Fruit fly (Drosophila melanogaster) whole organism, embryonic: ENCODE results near the gene Atx2.

Source experiments
- Blimp-1 ChIP-seq: fragments of 200-800 bp; sonication (Bioruptor generic); optimal IDR thresholded peaks from 3 replicates; lab custom pipeline; 2018; ENCODE audit warnings: missing biosample characterization, missing genetic modification characterization, mild to moderate bottlenecking, moderate library complexity, missing genetic modification reagents
- CG10147 ChIP-seq: fragments of 200-800 bp; sonication (Bioruptor generic); optimal IDR thresholded peaks from 2 replicates; lab custom pipeline; 2019; ENCODE audit warnings: missing biosample characterization, mild to moderate bottlenecking, missing genetic modification characterization, moderate library complexity
- CG11560 ChIP-seq: fragments of 200-800 bp; sonication (Bioruptor generic); IDR thresholded peaks from 3 replicates; pipeline ENCODE4 v1.3.6; 2022; ENCODE audit warnings: missing biosample characterization, missing genetic modification characterization
- CG12391 ChIP-seq: fragments of 200-800 bp; sonication (Bioruptor generic); optimal IDR thresholded peaks from 3 replicates; lab custom pipeline; 2018; ENCODE audit warnings: missing biosample characterization, mild to moderate bottlenecking, missing genetic modification characterization, moderate library complexity
- CG14014 ChIP-seq: fragments of 200-800 bp; sonication (Bioruptor generic); IDR thresholded peaks from 2 replicates; pipeline ENCODE4 v1.3.6; 2022; ENCODE audit warnings: missing biosample characterization, missing genetic modification characterization
- CG14441 ChIP-seq: fragments of 200-800 bp; sonication (Bioruptor generic); IDR thresholded peaks from 2 replicates; pipeline ENCODE4 v1.3.6; 2022; ENCODE audit warnings: missing biosample characterization, missing genetic modification characterization
- CG15479 ChIP-seq: fragments of 200-800 bp; sonication (Bioruptor generic); optimal IDR thresholded peaks from 3 replicates; lab custom pipeline; 2019; ENCODE audit warnings: missing biosample characterization, mild to moderate bottlenecking, missing genetic modification characterization, moderate library complexity
- CG15696 ChIP-seq: fragments of 200-800 bp; sonication (Bioruptor generic); optimal IDR thresholded peaks from 2 replicates; lab custom pipeline; 2019; ENCODE audit warnings: missing biosample characterization, mild to moderate bottlenecking, missing genetic modification characterization, moderate library complexity
- CG17361 ChIP-seq: fragments of 200-800 bp; sonication (Bioruptor generic); IDR thresholded peaks from 3 replicates; pipeline ENCODE4 v1.3.6; 2022; ENCODE audit warnings: missing biosample characterization, missing genetic modification characterization
- CG18476 ChIP-seq: fragments of 200-800 bp; sonication (Bioruptor generic); optimal IDR thresholded peaks from 2 replicates; lab custom pipeline; 2016; ENCODE audit warnings: missing biosample characterization, mild to moderate bottlenecking, missing genetic modification characterization
- CG18764 ChIP-seq: fragments of 200-800 bp; sonication (Bioruptor generic); optimal IDR thresholded peaks from 3 replicates; lab custom pipeline; 2016; ENCODE audit warnings: missing biosample characterization, missing genetic modification characterization
- CG31365 ChIP-seq: fragments of 200-800 bp; sonication (Bioruptor generic); optimal IDR thresholded peaks from 2 replicates; lab custom pipeline; 2018; ENCODE audit warnings: missing biosample characterization, mild to moderate bottlenecking, missing genetic modification characterization
- CG3838 ChIP-seq: fragments of 200-800 bp; sonication (Bioruptor generic); optimal IDR thresholded peaks from 3 replicates; lab custom pipeline; 2016; ENCODE audit warnings: missing biosample characterization, missing genetic modification characterization
- CG4360 ChIP-seq: fragments of 200-800 bp; sonication (Bioruptor generic); IDR thresholded peaks from 2 replicates; pipeline ENCODE4 v1.3.6; 2022; ENCODE audit warnings: missing biosample characterization, missing genetic modification characterization
- CG6791 ChIP-seq: fragments of 200-800 bp; sonication (Bioruptor generic); IDR thresholded peaks from 3 replicates; pipeline ENCODE4 v1.3.6; 2022; ENCODE audit warnings: missing biosample characterization, missing genetic modification characterization; ENCODE audit not compliant: partially characterized antibody
- E2f1 ChIP-seq: fragments of 200-800 bp; sonication (Bioruptor generic); IDR thresholded peaks from 2 replicates; pipeline ENCODE4 v1.3.6; 2022; ENCODE audit warnings: missing biosample characterization, missing genetic modification characterization
- Ets97D ChIP-seq: fragments of 200-800 bp; sonication (Bioruptor generic); optimal IDR thresholded peaks from 3 replicates; lab custom pipeline; 2016; ENCODE audit warnings: missing biosample characterization, missing genetic modification characterization
- Fer2 ChIP-seq: fragments of 200-800 bp; sonication (Bioruptor generic); optimal IDR thresholded peaks from 2 replicates; lab custom pipeline; 2018; ENCODE audit warnings: missing biosample characterization, mild to moderate bottlenecking, missing genetic modification characterization, moderate library complexity
- Gug ChIP-seq: fragments of 200-800 bp; sonication (Bioruptor generic); IDR thresholded peaks from 4 replicates; pipeline ENCODE4 v1.3.6; 2022; ENCODE audit warnings: missing biosample characterization, missing genetic modification characterization
- HmgD ChIP-seq: fragments of 200-800 bp; sonication (Bioruptor generic); optimal IDR thresholded peaks from 3 replicates; lab custom pipeline; 2016; ENCODE audit warnings: missing biosample characterization, missing genetic modification characterization
- Hmx ChIP-seq: fragments of 200-800 bp; sonication (Bioruptor generic); optimal IDR thresholded peaks from 2 replicates; lab custom pipeline; 2016; ENCODE audit warnings: missing biosample characterization, missing genetic modification characterization
- Hsf ChIP-seq: fragments of 200-800 bp; sonication (Bioruptor generic); optimal IDR thresholded peaks from 3 replicates; lab custom pipeline; 2016; ENCODE audit warnings: missing biosample characterization, missing genetic modification characterization
- Lim3 ChIP-seq: fragments of 200-800 bp; sonication (Bioruptor generic); IDR thresholded peaks from 2 replicates; pipeline ENCODE4 v1.3.6; 2022; ENCODE audit warnings: missing biosample characterization, missing genetic modification characterization
- Max ChIP-seq: fragments of 200-800 bp; sonication (Bioruptor generic); optimal IDR thresholded peaks from 2 replicates; lab custom pipeline; 2016; ENCODE audit warnings: missing biosample characterization, mild to moderate bottlenecking, missing genetic modification characterization
- Med ChIP-seq: fragments of 200-800 bp; sonication (Bioruptor generic); peaks from one replicate; lab custom pipeline; 2016; ENCODE audit warnings: missing biosample characterization, missing genetic modification characterization, mild to moderate bottlenecking, inconsistent platforms, moderate library complexity
- PHDP ChIP-seq: fragments of 200-800 bp; sonication (Bioruptor generic); optimal IDR thresholded peaks from 3 replicates; lab custom pipeline; 2018; ENCODE audit warnings: missing biosample characterization, mild to moderate bottlenecking, missing genetic modification characterization, moderate library complexity
- Xbp1 ChIP-seq: fragments of 200-800 bp; sonication (Bioruptor generic); optimal IDR thresholded peaks from 3 replicates; lab custom pipeline; 2016; ENCODE audit warnings: missing biosample characterization, mild to moderate bottlenecking, missing genetic modification characterization
- amos ChIP-seq: fragments of 200-800 bp; sonication (Bioruptor generic); IDR thresholded peaks from 2 replicates; pipeline ENCODE4 v1.3.6; 2022; ENCODE audit warnings: missing biosample characterization, missing genetic modification characterization; ENCODE audit not compliant: partially characterized antibody
- bab2 ChIP-seq: fragments of 200-800 bp; sonication (Bioruptor generic); optimal IDR thresholded peaks from 2 replicates; lab custom pipeline; 2016; ENCODE audit warnings: missing biosample characterization, missing genetic modification characterization
- btn ChIP-seq: fragments of 200-800 bp; sonication (Bioruptor generic); optimal IDR thresholded peaks from 2 replicates; lab custom pipeline; 2016; ENCODE audit warnings: missing biosample characterization, missing genetic modification characterization
- crp ChIP-seq, 2 experiments: fragments of 200-800 bp; sonication (Bioruptor generic); optimal IDR thresholded peaks; 2 replicates in 1 of 2; 3 replicates in 1 of 2; lab custom pipeline; 2017; ENCODE audit warnings: missing biosample characterization in 2 of 2, missing genetic modification characterization in 2 of 2, mild to moderate bottlenecking in 1 of 2, moderate library complexity in 1 of 2
- fd3F ChIP-seq: fragments of 200-800 bp; sonication (Bioruptor generic); optimal IDR thresholded peaks from 2 replicates; lab custom pipeline; 2018; ENCODE audit warnings: missing biosample characterization, mild to moderate bottlenecking, missing genetic modification characterization, moderate library complexity
- ftz-f1 ChIP-seq: fragments of 200-800 bp; sonication (Bioruptor generic); optimal IDR thresholded peaks from 2 replicates; lab custom pipeline; 2016; ENCODE audit warnings: missing biosample characterization, missing genetic modification characterization
- gcm2 ChIP-seq: fragments of 200-800 bp; sonication (Bioruptor generic); optimal IDR thresholded peaks from 2 replicates; lab custom pipeline; 2016; ENCODE audit warnings: missing biosample characterization, missing genetic modification characterization
- hkb ChIP-seq, 2 experiments: fragments of 200-800 bp in 1 of 2; fragments of >200 bp in 1 of 2; sonication (Bioruptor generic) in 1 of 2; IDR thresholded peaks in 1 of 2; optimal IDR thresholded peaks in 1 of 2; 2 replicates each; pipeline versions ENCODE4 v1.3.6 to Lab custom; 2017 to 2022; ENCODE audit warnings: missing biosample characterization in 1 of 2, missing genetic modification characterization in 1 of 2
- lov ChIP-seq, 2 experiments: fragments of 200-800 bp in 1 of 2; fragments of >200 bp in 1 of 2; sonication (Bioruptor generic) in 1 of 2; IDR thresholded peaks in 1 of 2; optimal IDR thresholded peaks in 1 of 2; 2 replicates in 1 of 2; 3 replicates in 1 of 2; pipeline versions ENCODE4 v1.3.6 to Lab custom; 2017 to 2022; ENCODE audit warnings: missing biosample characterization in 1 of 2, missing genetic modification characterization in 1 of 2
- mam ChIP-seq: fragments of 200-800 bp; sonication (Bioruptor generic); optimal IDR thresholded peaks from 3 replicates; lab custom pipeline; 2016; ENCODE audit warnings: missing biosample characterization, missing genetic modification characterization
- nau ChIP-seq: fragments of 200-800 bp; sonication (Bioruptor generic); optimal IDR thresholded peaks from 3 replicates; lab custom pipeline; 2017; ENCODE audit warnings: missing biosample characterization, mild to moderate bottlenecking, missing genetic modification characterization, missing genetic modification reagents
- org-1 ChIP-seq: fragments of 200-800 bp; sonication (Bioruptor generic); optimal IDR thresholded peaks from 2 replicates; lab custom pipeline; 2017; ENCODE audit warnings: missing biosample characterization, missing genetic modification characterization
- p53 ChIP-seq: fragments of 200-800 bp; sonication (Bioruptor generic); optimal IDR thresholded peaks from 2 replicates; lab custom pipeline; 2016; ENCODE audit warnings: missing biosample characterization, missing genetic modification characterization
- pan ChIP-seq, 4 experiments: fragments of >200 bp in 3 of 4; fragments of 200-800 bp in 1 of 4; sonication (Bioruptor generic) in 1 of 4; optimal IDR thresholded peaks in 3 of 4; IDR thresholded peaks in 1 of 4; 2 replicates each; pipeline versions ENCODE4 v1.3.6 to Lab custom; 2017 to 2022; ENCODE audit warnings: missing biosample characterization in 2 of 4, missing genetic modification characterization in 2 of 4, mixed read lengths in 1 of 4
- salm ChIP-seq: fragments of 200-800 bp; sonication (Bioruptor generic); optimal IDR thresholded peaks from 2 replicates; lab custom pipeline; 2018; ENCODE audit warnings: missing biosample characterization, mild to moderate bottlenecking, missing genetic modification characterization
- sd ChIP-seq: fragments of 200-800 bp; sonication (Bioruptor generic); optimal IDR thresholded peaks from 3 replicates; lab custom pipeline; 2018; ENCODE audit warnings: missing biosample characterization, mild to moderate bottlenecking, missing genetic modification characterization, moderate library complexity
- seq ChIP-seq: fragments of 200-800 bp; sonication (Bioruptor generic); IDR thresholded peaks from 2 replicates; pipeline ENCODE4 v1.3.6; 2022; ENCODE audit warnings: missing biosample characterization, missing genetic modification characterization
- sqz ChIP-seq: fragments of 200-800 bp; sonication (Bioruptor generic); optimal IDR thresholded peaks from 3 replicates; lab custom pipeline; 2018; ENCODE audit warnings: missing biosample characterization, mild to moderate bottlenecking, missing genetic modification characterization
- sug ChIP-seq: fragments of 200-800 bp; optimal IDR thresholded peaks from 2 replicates; lab custom pipeline; 2019; ENCODE audit warnings: missing biosample characterization, mild to moderate bottlenecking, missing genetic modification characterization, moderate library complexity
- tin ChIP-seq: fragments of 200-800 bp; sonication (Bioruptor generic); optimal IDR thresholded peaks from 3 replicates; lab custom pipeline; 2016; ENCODE audit warnings: missing biosample characterization, missing genetic modification characterization
- twi ChIP-seq: fragments of 200-800 bp; optimal IDR thresholded peaks from 2 replicates; lab custom pipeline; 2019; ENCODE audit warnings: missing biosample characterization, mild to moderate bottlenecking, missing genetic modification characterization, moderate library complexity

Gene Atx2

dm6 chr3R:15418824-15419530, 10.8 kb downstream of the Atx2 start (continued):
- TF ChIP-seq Gug (GFP tag; lab: Robert Waterston, UW): 0 out of 4 replicates have a peak, but pooled peaks have one; percentile 2
- peak in 1 of 2 experiments; percentile 31 for TF ChIP-seq crp (GFP tag; optimal IDR thresholded peaks at IDR 0.05; lab: Kevin White, UChicago)
- no peak for TF ChIP-seq lov (optimal IDR thresholded peaks at IDR 0.05; lab: Kevin White, UChicago)
- TF ChIP-seq lov (GFP tag; IDR thresholded peaks at IDR 0.05; lab: Robert Waterston, UW): no peak
- TF ChIP-seq CG3838 (GFP tag; lab: Kevin White, UChicago): no peak
- no peak for TF ChIP-seq ftz-f1 (GFP tag; lab: Kevin White, UChicago)
- peak; percentile 32 for TF ChIP-seq sqz (GFP tag; lab: Kevin White, UChicago)
- TF ChIP-seq Hmx (GFP tag; lab: Kevin White, UChicago): peak; percentile 25
- TF ChIP-seq Med (GFP tag; lab: Kevin White, UChicago): peak; percentile 52
- peak; percentile 69 for TF ChIP-seq Blimp-1 (GFP tag; lab: Kevin White, UChicago)
- TF ChIP-seq Lim3 (GFP tag; lab: Robert Waterston, UW): no peak
- TF ChIP-seq Hsf (GFP tag; lab: Kevin White, UChicago): peak; percentile 48
- TF ChIP-seq twi: peak; percentile 48
- TF ChIP-seq CG15696 (tag; lab: Kevin White, UChicago): peak; percentile 93
- TF ChIP-seq CG11560: no peak
- peak; percentile 47 for TF ChIP-seq CG18764 (GFP tag; lab: Kevin White, UChicago)
- peak; percentile 72 for TF ChIP-seq Xbp1 (GFP tag; lab: Kevin White, UChicago)
- no peak for TF ChIP-seq mam (GFP tag; lab: Kevin White, UChicago)
- no peak for TF ChIP-seq CG6791
- TF ChIP-seq btn (GFP tag; lab: Kevin White, UChicago): no peak
- TF ChIP-seq tin (GFP tag; lab: Kevin White, UChicago): peak; percentile 55
- no peak for TF ChIP-seq gcm2
- TF ChIP-seq amos (GFP tag; lab: Robert Waterston, UW): no peak
- TF ChIP-seq Fer2 (tag; lab: Kevin White, UChicago): no peak
- TF ChIP-seq CG14014: no peak; the same call in 1 of the 2 replicates
- TF ChIP-seq sd (tag; lab: Kevin White, UChicago): peak; percentile 20
- TF ChIP-seq CG17361 (GFP tag; lab: Robert Waterston, UW): peak; percentile 94
- TF ChIP-seq CG15479 (GFP tag; lab: Kevin White, UChicago): no peak
- TF ChIP-seq CG31365: no peak
- TF ChIP-seq bab2 (GFP tag; lab: Kevin White, UChicago): no peak
- no peak for TF ChIP-seq Ets97D
- peak; percentile 74 for TF ChIP-seq org-1 (GFP tag; lab: Kevin White, UChicago)
- TF ChIP-seq E2f1 (GFP tag; lab: Robert Waterston, UW): peak; percentile 70
- TF ChIP-seq CG14441 (GFP tag; lab: Robert Waterston, UW): no peak
- TF ChIP-seq HmgD: no peak
- no peak for TF ChIP-seq pan (optimal IDR thresholded peaks at IDR 0.05; lab: Kevin White, UChicago)
- peak in 1 of 2 experiments; percentile 34 for TF ChIP-seq pan (GFP tag; optimal IDR thresholded peaks at IDR 0.05 in 1 of 2, IDR thresholded peaks at IDR 0.05 in 1 of 2)
- no peak for TF ChIP-seq p53 (GFP tag; lab: Kevin White, UChicago)
- peak; percentile 29 for TF ChIP-seq nau (GFP tag; lab: Kevin White, UChicago)
- TF ChIP-seq CG4360 (GFP tag; lab: Robert Waterston, UW): peak; percentile 83
- peak; percentile 93 for TF ChIP-seq CG12391
- no peak for TF ChIP-seq fd3F (GFP tag; lab: Kevin White, UChicago)
- peak; percentile 47 for TF ChIP-seq sug (tag; lab: Kevin White, UChicago)
- TF ChIP-seq hkb (optimal IDR thresholded peaks at IDR 0.05; lab: Kevin White, UChicago): no peak
- TF ChIP-seq hkb (GFP tag; IDR thresholded peaks at IDR 0.05; lab: Robert Waterston, UW): no peak
- TF ChIP-seq CG10147 (GFP tag; lab: Kevin White, UChicago): peak; percentile 48
- peak; percentile 49 for TF ChIP-seq salm (tag; lab: Kevin White, UChicago)
- peak; percentile 43 for TF ChIP-seq CG18476 (GFP tag; lab: Kevin White, UChicago)
- TF ChIP-seq Max (GFP tag; lab: Kevin White, UChicago): peak; percentile 38
- TF ChIP-seq seq: peak; percentile 75
- peak; percentile 70 for TF ChIP-seq PHDP
